Worm (Caenorhabditis elegans): ENCODE results near the gene lin-37.

ce11 chrIII:7064185-7064584 is 8.2 kb downstream of the lin-37 start, which contains the start of gene R01H2.4:
- no peak for TF ChIP-seq hnd-1 (tag; optimal IDR thresholded peaks at IDR 0.05)
- no peak for TF ChIP-seq ets-7 (tag; optimal IDR thresholded peaks at IDR 0.05)
- no peak for TF ChIP-seq pes-1 (GFP tag; IDR thresholded peaks at IDR 0.05)
- no peak for TF ChIP-seq ama-1 (optimal IDR thresholded peaks at IDR 0.05)
- no peak for TF ChIP-seq flt-1 (GFP tag; IDR thresholded peaks at IDR 0.05)

Data from whole organism, early embryonic.